Fruit fly (Drosophila melanogaster): ENCODE data around the gene dac.

The dac gene

dm6 chr2L:16526015-16526518 lies 40.3 kb upstream of the dac start (continued):
- no peak for TF ChIP-seq ham (GFP tag; IDR thresholded peaks at IDR 0.05)
- peak; percentile 41 for TF ChIP-seq CG15269 (tag; optimal IDR thresholded peaks at IDR 0.05)
- no peak for TF ChIP-seq cad (GFP tag; optimal IDR thresholded peaks at IDR 0.05)
- no peak for TF ChIP-seq CG10979 (tag; optimal IDR thresholded peaks at IDR 0.05)
- peak; percentile 38; the same call in 1 of the 3 replicates for TF ChIP-seq CG11695 (GFP tag; IDR thresholded peaks at IDR 0.05)
- no peak for TF ChIP-seq CG14050 (GFP tag; IDR thresholded peaks at IDR 0.05)
- no peak for TF ChIP-seq CG10274 (GFP tag; optimal IDR thresholded peaks at IDR 0.05)
- TF ChIP-seq klu (GFP tag; IDR thresholded peaks at IDR 0.05) = 0 out of 2 replicates have a peak, but pooled peaks have one; percentile 40
- TF ChIP-seq zf30C (GFP tag; optimal IDR thresholded peaks at IDR 0.05) = no peak
- no peak for TF ChIP-seq CG10959 (GFP tag; IDR thresholded peaks at IDR 0.05)
- no peak for TF ChIP-seq CG3281 (GFP tag; optimal IDR thresholded peaks at IDR 0.05)
- TF ChIP-seq nerfin-2 (GFP tag; IDR thresholded peaks at IDR 0.05; ENCODE audit: partially characterized antibody) = no peak
- TF ChIP-seq CG1647 (GFP tag; optimal IDR thresholded peaks at IDR 0.05) = no peak
- no peak for TF ChIP-seq cas (GFP tag; IDR thresholded peaks at IDR 0.05)
- TF ChIP-seq tap (tag; optimal IDR thresholded peaks at IDR 0.05) = peak; percentile 8
- TF ChIP-seq cato (GFP tag; optimal IDR thresholded peaks at IDR 0.05; ENCODE audit: borderline replicate concordance) = no peak
- no peak for TF ChIP-seq chif (GFP tag; optimal IDR thresholded peaks at IDR 0.05)
- TF ChIP-seq Xrp1 (GFP tag; IDR thresholded peaks at IDR 0.05) = no peak; the same call in 1 of the 2 replicates
- TF ChIP-seq eve (GFP tag; optimal IDR thresholded peaks at IDR 0.05) = no peak
- no peak for TF ChIP-seq CG12155 (GFP tag; optimal IDR thresholded peaks at IDR 0.05)
- TF ChIP-seq HHEX (GFP tag; optimal IDR thresholded peaks at IDR 0.05) = peak; percentile 32
- no peak for TF ChIP-seq CG4854 (GFP tag; optimal IDR thresholded peaks at IDR 0.05)
- TF ChIP-seq D (optimal IDR thresholded peaks at IDR 0.05) = no peak
- no peak for TF ChIP-seq D (GFP tag; optimal IDR thresholded peaks at IDR 0.05)
- no peak for TF ChIP-seq hkb (optimal IDR thresholded peaks at IDR 0.05)
- 0 out of 2 replicates have a peak, but pooled peaks have one; percentile 28 for TF ChIP-seq hkb (GFP tag; IDR thresholded peaks at IDR 0.05)
- TF ChIP-seq ab (GFP tag; optimal IDR thresholded peaks at IDR 0.05) = no peak
- TF ChIP-seq CG9609 (GFP tag; optimal IDR thresholded peaks at IDR 0.05) = peak; percentile 3
- peak; percentile 14 for TF ChIP-seq CG11504 (tag; optimal IDR thresholded peaks at IDR 0.05)
- TF ChIP-seq CG14965 (GFP tag; optimal IDR thresholded peaks at IDR 0.05; ENCODE audit: borderline replicate concordance) = no peak
- TF ChIP-seq CG4730 (GFP tag; IDR thresholded peaks at IDR 0.05) = no peak
- no peak for TF ChIP-seq CG6813 (GFP tag; optimal IDR thresholded peaks at IDR 0.05)
- TF ChIP-seq CG16815 (GFP tag; optimal IDR thresholded peaks at IDR 0.05) = no peak
- no peak for TF ChIP-seq pum (GFP tag; optimal IDR thresholded peaks at IDR 0.05)
- no peak for TF ChIP-seq Elba2 (GFP tag; optimal IDR thresholded peaks at IDR 0.05)
- TF ChIP-seq CG8359 (GFP tag; optimal IDR thresholded peaks at IDR 0.05; ENCODE audit: borderline replicate concordance) = peak; percentile 27
- 0 out of 3 replicates have a peak, but pooled peaks have one; percentile 16 for TF ChIP-seq H15 (GFP tag; IDR thresholded peaks at IDR 0.05)
- TF ChIP-seq PHDP (tag; optimal IDR thresholded peaks at IDR 0.05) = peak; percentile 15
- no peak for TF ChIP-seq sima (GFP tag; optimal IDR thresholded peaks at IDR 0.05)
- no peak for TF ChIP-seq crp (GFP tag; optimal IDR thresholded peaks at IDR 0.05)
- TF ChIP-seq ase (GFP tag; IDR thresholded peaks at IDR 0.05) = no peak
- TF ChIP-seq Med (GFP tag) = peak; percentile 97
- no peak for TF ChIP-seq CG4617 (GFP tag; optimal IDR thresholded peaks at IDR 0.05; ENCODE audit: borderline replicate concordance)
- no peak for TF ChIP-seq CG12104 (GFP tag; optimal IDR thresholded peaks at IDR 0.05)
- TF ChIP-seq CG7963 (GFP tag; IDR thresholded peaks at IDR 0.05; ENCODE audit: partially characterized antibody) = no peak
- peak; percentile 77 for TF ChIP-seq cwo (GFP tag; optimal IDR thresholded peaks at IDR 0.05)
- no peak for TF ChIP-seq CG10366 (GFP tag; IDR thresholded peaks at IDR 0.05)
- no peak; the same call in 1 of the 2 replicates for TF ChIP-seq ranshi (GFP tag; IDR thresholded peaks at IDR 0.05)
- TF ChIP-seq CG18599 (GFP tag; optimal IDR thresholded peaks at IDR 0.05) = peak; percentile 32
- TF ChIP-seq Hr78 (GFP tag; optimal IDR thresholded peaks at IDR 0.05) = peak in 1 of 2 experiments; percentile 73

Measured in whole organism, embryonic.